Worm (Caenorhabditis elegans): ENCODE results near the gene ins-23.
"Not testable (repeated sequence)": the region's sequence is repeated elsewhere in the genome, so short reads cannot be mapped to it uniquely, and the experiment has no call there.

DNA sequence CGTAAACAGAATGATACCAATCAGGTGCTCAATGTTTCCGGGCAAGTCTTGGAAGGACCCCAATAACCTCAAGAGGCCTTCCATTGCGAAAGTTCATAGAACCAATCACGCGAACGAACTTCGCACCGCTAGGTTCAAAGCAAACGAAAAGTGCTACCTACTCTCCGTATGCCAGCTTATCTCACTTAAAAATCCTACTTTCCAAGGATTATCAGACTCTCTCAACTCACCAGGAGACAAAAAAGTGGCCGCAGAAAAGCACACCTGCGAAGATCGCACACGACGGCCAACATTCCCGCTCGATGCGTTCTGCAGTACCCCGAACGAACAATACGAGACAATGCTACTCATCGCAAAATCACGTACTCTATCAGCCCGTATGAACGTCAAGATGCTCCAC, 25.3 kb downstream of the ins-23 start, which contains the start of gene T16G12.12:
- TF ChIP-seq sptf-1 (tag; optimal IDR thresholded peaks at IDR 0.05); nhr-76 (tag; optimal IDR thresholded peaks at IDR 0.05); unc-39 (tag; optimal IDR thresholded peaks at IDR 0.05); ces-1 (GFP tag; optimal IDR thresholded peaks at IDR 0.05); unc-62 (GFP tag; optimal IDR thresholded peaks at IDR 0.05): not testable (repeated sequence)
